Worm (Caenorhabditis elegans): ENCODE data around the gene F10D7.4.

DNA sequence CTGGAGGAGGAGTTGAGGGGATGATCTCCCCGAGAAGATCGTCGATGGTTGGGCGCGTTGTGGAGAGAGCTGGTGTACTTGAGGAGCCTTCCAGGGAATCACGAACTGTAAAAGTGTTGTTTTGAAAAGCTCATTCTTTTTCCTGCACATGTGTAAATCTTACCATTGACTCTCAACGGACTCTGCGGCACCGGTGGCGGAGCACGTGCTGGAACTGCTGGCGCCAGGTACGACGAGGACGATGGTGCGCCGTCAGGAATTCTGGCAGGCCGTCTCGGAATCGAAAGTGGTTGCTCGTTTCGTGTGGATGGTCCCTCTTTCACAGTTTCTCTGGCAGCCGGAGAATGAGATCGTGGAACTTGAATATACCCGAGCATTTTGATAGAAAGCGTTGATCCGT lies 2.5 kb upstream of the F10D7.4 start:
- no peak for TF ChIP-seq scrt-1 (GFP tag; IDR thresholded peaks at IDR 0.05)
- no peak for TF ChIP-seq ceh-13 (GFP tag; optimal IDR thresholded peaks at IDR 0.05)
- no peak for TF ChIP-seq hnd-1 (tag; optimal IDR thresholded peaks at IDR 0.05)
- no peak for TF ChIP-seq sea-1 (GFP tag; conservative IDR thresholded peaks at IDR 0.05)
- TF ChIP-seq tbx-37 (GFP tag; conservative IDR thresholded peaks at IDR 0.05), result no peak

Measured in whole organism, early embryonic.